Worm (Caenorhabditis elegans): ENCODE data around the gene atz-1.
"Not testable (repeated sequence)": the region's sequence is repeated elsewhere in the genome, so short reads cannot be mapped to it uniquely, and the experiment has no call there.

atz-1 gene

ce11 chrIV:12334708-12335107 is 41.2 kb downstream of the atz-1 start:
- TF ChIP-seq sem-2 (GFP tag; optimal IDR thresholded peaks at IDR 0.05) (no peak), unc-62 (GFP tag; optimal IDR thresholded peaks at IDR 0.05) (no peak), ztf-11 (tag; optimal IDR thresholded peaks at IDR 0.05) (no peak), nhr-2 (tag; optimal IDR thresholded peaks at IDR 0.05) (no peak), ceh-83 (GFP tag; optimal IDR thresholded peaks at IDR 0.05) (no peak), nhr-76 (tag; optimal IDR thresholded peaks at IDR 0.05) (no peak), tbx-8 (GFP tag; optimal IDR thresholded peaks at IDR 0.05) (no peak), blmp-1 (tag; optimal IDR thresholded peaks at IDR 0.05) (no peak), mab-5 (tag; optimal IDR thresholded peaks at IDR 0.05) (no peak), unc-120 (tag; optimal IDR thresholded peaks at IDR 0.05; ENCODE audit: poor library complexity, severe bottlenecking) (no peak), nhr-237 (tag; optimal IDR thresholded peaks at IDR 0.05) (no peak), bed-3 (GFP tag; optimal IDR thresholded peaks at IDR 0.05) (no peak), ceh-43 (GFP tag; optimal IDR thresholded peaks at IDR 0.05) (no peak), nhr-28 (tag; optimal IDR thresholded peaks at IDR 0.05) (no peak), flh-1 (GFP tag; optimal IDR thresholded peaks at IDR 0.05) (no peak), nhr-12 (tag; optimal IDR thresholded peaks at IDR 0.05) (no peak), zip-8 (tag; optimal IDR thresholded peaks at IDR 0.05) (no peak)

- TF ChIP-seq cnd-1 (tag; optimal IDR thresholded peaks at IDR 0.05) (no peak), lin-32 (GFP tag; optimal IDR thresholded peaks at IDR 0.05) (no peak), elt-3 (tag; optimal IDR thresholded peaks at IDR 0.05) (no peak), sem-2 (GFP tag; optimal IDR thresholded peaks at IDR 0.05) (no peak), ham-2 (GFP tag; optimal IDR thresholded peaks at IDR 0.05) (no peak), ces-1 (GFP tag; optimal IDR thresholded peaks at IDR 0.05) (no peak)
Observed at ce11 chrIV:12334142-12334541, 41.8 kb downstream of the atz-1 start.

- no peak for TF ChIP-seq ztf-11 (tag; optimal IDR thresholded peaks at IDR 0.05)
- TF ChIP-seq mep-1 (tag; optimal IDR thresholded peaks at IDR 0.05): peak; percentile 8
Observed at ce11 chrIV:12330840-12331359, 45.0 kb downstream of the atz-1 start, which contains the start of gene ufd-1. Gene ufd-1, minus strand, starts transcription at chrIV:12330890.

- not testable (repeated sequence) for TF ChIP-seq ces-1 (GFP tag; optimal IDR thresholded peaks at IDR 0.05); sptf-1 (tag; optimal IDR thresholded peaks at IDR 0.05); nhr-2 (tag; optimal IDR thresholded peaks at IDR 0.05)
Observed at ce11 chrIV:12326932-12327331, 49.0 kb downstream of the atz-1 start, which contains the start of gene F19B6.3. Gene F19B6.3, plus strand, starts transcription at chrIV:12327232.
